Worm (Caenorhabditis elegans) whole organism, L1 larva: Measurements from ENCODE around the gene aars-1.
A peak's percentile ranks its signal among the peaks of the same experiment; 100 is the strongest.

ENCODE experiments used
- aly-2 ChIP-seq: fragments of 150-350 bp; optimal IDR thresholded peaks from 2 replicates; lab custom pipeline; 2014; ENCODE audit warnings: missing biosample characterization, missing genetic modification characterization
- fkh-10 ChIP-seq: sonication (generic microtip); optimal IDR thresholded peaks from 2 replicates; lab custom pipeline; 2017; ENCODE audit warnings: missing biosample characterization, missing genetic modification reagents, missing genetic modification characterization
- grh-1 ChIP-seq: fragments of 200-800 bp; sonication (Bioruptor generic); IDR thresholded peaks from 2 replicates; pipeline ENCODE4 v1.3.6; 2022; ENCODE audit warnings: missing genetic modification reagents, missing genetic modification characterization, missing compliant biosample characterization
- lin-39 ChIP-seq: fragments of 150-350 bp; optimal IDR thresholded peaks from 2 replicates; lab custom pipeline; 2014; ENCODE audit warnings: missing biosample characterization, missing genetic modification reagents, missing genetic modification characterization
- mab-9 ChIP-seq: fragments of 200-800 bp; sonication (Bioruptor generic); IDR thresholded peaks from 2 replicates; pipeline ENCODE4 v1.3.6; 2022; ENCODE audit warnings: missing genetic modification reagents, missing genetic modification characterization, missing compliant biosample characterization
- nhr-11 ChIP-seq: fragments of 150-350 bp; optimal IDR thresholded peaks from 2 replicates; lab custom pipeline; 2014; ENCODE audit warnings: missing biosample characterization, missing genetic modification characterization
- nhr-12 ChIP-seq: sonication (generic microtip); optimal IDR thresholded peaks from 2 replicates; lab custom pipeline; 2017; ENCODE audit warnings: missing biosample characterization, missing genetic modification characterization
- nhr-20 ChIP-seq: sonication (generic microtip); optimal IDR thresholded peaks from 2 replicates; lab custom pipeline; 2016; ENCODE audit warnings: mild to moderate bottlenecking, missing genetic modification characterization, missing compliant biosample characterization
- tlp-1 ChIP-seq: fragments of 150-350 bp; optimal IDR thresholded peaks from 2 replicates; lab custom pipeline; 2014; ENCODE audit warnings: missing biosample characterization, missing genetic modification characterization
- unc-130 ChIP-seq: fragments of 150-350 bp; optimal IDR thresholded peaks from 2 replicates; lab custom pipeline; 2017; ENCODE audit warnings: missing biosample characterization, missing genetic modification characterization, inconsistent platforms
- unc-62 ChIP-seq: fragments of 150-350 bp; optimal IDR thresholded peaks from 2 replicates; lab custom pipeline; 2014; ENCODE audit warnings: missing biosample characterization, missing genetic modification reagents, missing genetic modification characterization
- ztf-11 ChIP-seq, 2 experiments: sonication (generic microtip); optimal IDR thresholded peaks; 2 replicates each; lab custom pipeline; 2016 to 2017; ENCODE audit warnings: missing genetic modification characterization in 2 of 2, missing biosample characterization in 1 of 2, missing compliant biosample characterization in 1 of 2

- TF ChIP-seq fkh-10 (GFP tag; lab: Kevin White, UChicago) (no peak), lin-39 (tag; lab: Kevin White, UChicago) (peak; percentile 10), ztf-11 (tag; optimal IDR thresholded peaks at IDR 0.05; lab: Kevin White, UChicago) (no peak), unc-62 (GFP tag; lab: Kevin White, UChicago) (no peak), nhr-11 (tag; lab: Kevin White, UChicago) (no peak), nhr-12 (tag; lab: Kevin White, UChicago) (no peak), aly-2 (no peak), unc-130 (tag; lab: Kevin White, UChicago) (no peak), mab-9 (GFP tag; lab: Robert Waterston, UW) (no peak), grh-1 (GFP tag; lab: Robert Waterston, UW) (no peak), nhr-20 (tag; lab: Kevin White, UChicago) (peak; percentile 52), tlp-1 (no peak)
Measured at ce11 chrII:11440265-11440664, 24.0 kb downstream of the aars-1 start, which contains the start of gene VW02B12L.2.
